Fruit fly (Drosophila melanogaster) whole organism, prepupa: Measurements from ENCODE around the gene CG17211.

Experiments used
- CG10631 ChIP-seq: fragments of 200-800 bp; sonication (Bioruptor generic); optimal IDR thresholded peaks from 2 replicates; lab custom pipeline; 2016; ENCODE audit warnings: missing biosample characterization, missing genetic modification characterization
- CG10669 ChIP-seq: fragments of 200-800 bp; sonication (Bioruptor generic); optimal IDR thresholded peaks from 3 replicates; lab custom pipeline; 2018; ENCODE audit warnings: missing biosample characterization, mild to moderate bottlenecking, missing genetic modification characterization, moderate library complexity
- CG11902 ChIP-seq: fragments of 200-800 bp; sonication (Bioruptor generic); optimal IDR thresholded peaks from 3 replicates; lab custom pipeline; 2016; ENCODE audit warnings: missing biosample characterization, missing genetic modification characterization
- CG15336 ChIP-seq: fragments of 200-800 bp; sonication (Bioruptor generic); IDR thresholded peaks from 2 replicates; pipeline ENCODE4 v1.3.6; 2022; ENCODE audit warnings: missing biosample characterization, missing genetic modification characterization
- CG1621 ChIP-seq: fragments of 200-800 bp; sonication (Bioruptor generic); optimal IDR thresholded peaks from 3 replicates; lab custom pipeline; 2018; ENCODE audit warnings: missing biosample characterization, mild to moderate bottlenecking, missing genetic modification characterization
- CG31627 ChIP-seq: fragments of 200-800 bp; sonication (Bioruptor generic); optimal IDR thresholded peaks from 3 replicates; lab custom pipeline; 2016; ENCODE audit warnings: missing biosample characterization, missing genetic modification characterization
- CG32006 ChIP-seq: fragments of 200-800 bp; sonication (Bioruptor generic); optimal IDR thresholded peaks from 3 replicates; lab custom pipeline; 2017; ENCODE audit warnings: missing biosample characterization, mild to moderate bottlenecking, missing genetic modification characterization
- CG34406 ChIP-seq: fragments of 200-800 bp; sonication (Bioruptor generic); optimal IDR thresholded peaks from 3 replicates; lab custom pipeline; 2016; ENCODE audit warnings: missing biosample characterization, missing genetic modification characterization
- CG3919 ChIP-seq: fragments of 200-800 bp; sonication (Bioruptor generic); optimal IDR thresholded peaks from 3 replicates; lab custom pipeline; 2016; ENCODE audit warnings: missing biosample characterization, missing genetic modification characterization
- CG4318 ChIP-seq: fragments of 200-800 bp; sonication (Bioruptor generic); optimal IDR thresholded peaks from 3 replicates; lab custom pipeline; 2017; ENCODE audit warnings: missing biosample characterization, mild to moderate bottlenecking, missing genetic modification characterization
- CG6808 ChIP-seq: fragments of 200-800 bp; sonication (Bioruptor generic); optimal IDR thresholded peaks from 3 replicates; lab custom pipeline; 2017; ENCODE audit warnings: missing biosample characterization, missing genetic modification characterization, mild to moderate bottlenecking, moderate library complexity, missing genetic modification reagents
- CG6854 ChIP-seq: fragments of 200-800 bp; sonication (Bioruptor generic); optimal IDR thresholded peaks from 2 replicates; lab custom pipeline; 2017; ENCODE audit warnings: missing biosample characterization, mild to moderate bottlenecking, missing genetic modification characterization
- CG7368 ChIP-seq: fragments of 200-800 bp; sonication (Bioruptor generic); optimal IDR thresholded peaks from 3 replicates; lab custom pipeline; 2016; ENCODE audit warnings: missing biosample characterization, missing genetic modification characterization
- CG8119 ChIP-seq: fragments of 200-800 bp; sonication (Bioruptor generic); IDR thresholded peaks from 3 replicates; pipeline ENCODE4 v1.3.6; 2022; ENCODE audit warnings: missing biosample characterization, missing genetic modification characterization
- CG8319 ChIP-seq: fragments of 200-800 bp; sonication (Bioruptor generic); optimal IDR thresholded peaks from 3 replicates; lab custom pipeline; 2016; ENCODE audit warnings: missing biosample characterization, missing genetic modification characterization
- CG8632 ChIP-seq: fragments of 200-800 bp; sonication (Bioruptor generic); optimal IDR thresholded peaks from 3 replicates; lab custom pipeline; 2016; ENCODE audit warnings: missing biosample characterization, missing genetic modification characterization
- CG9139 ChIP-seq: fragments of 200-800 bp; sonication (Bioruptor generic); optimal IDR thresholded peaks from 3 replicates; lab custom pipeline; 2017; ENCODE audit warnings: missing biosample characterization, mild to moderate bottlenecking, missing genetic modification characterization
- Eip78C ChIP-seq: fragments of 200-800 bp; sonication (Bioruptor generic); peaks from one replicate; lab custom pipeline; 2016; ENCODE audit warnings: missing biosample characterization, missing genetic modification characterization
- Ets21C ChIP-seq: fragments of 200-800 bp; sonication (Bioruptor generic); optimal IDR thresholded peaks from 3 replicates; lab custom pipeline; 2016; ENCODE audit warnings: missing biosample characterization, missing genetic modification characterization
- Ets96B ChIP-seq: fragments of 200-800 bp; optimal IDR thresholded peaks from 2 replicates; lab custom pipeline; 2019; ENCODE audit warnings: missing biosample characterization, mild to moderate bottlenecking, missing genetic modification characterization, moderate library complexity
- Gug ChIP-seq: fragments of 200-800 bp; sonication (Bioruptor generic); IDR thresholded peaks from 2 replicates; pipeline ENCODE4 v1.3.6; 2022; ENCODE audit warnings: missing biosample characterization, missing genetic modification characterization
- Lpt ChIP-seq: fragments of 200-800 bp; sonication (Bioruptor generic); optimal IDR thresholded peaks from 3 replicates; lab custom pipeline; 2016; ENCODE audit warnings: missing biosample characterization, missing genetic modification characterization
- Met ChIP-seq: fragments of 200-800 bp; sonication (Bioruptor generic); optimal IDR thresholded peaks from 3 replicates; lab custom pipeline; 2016; ENCODE audit warnings: missing biosample characterization, missing genetic modification characterization
- Sox14 ChIP-seq: fragments of 200-800 bp; sonication (Bioruptor generic); optimal IDR thresholded peaks from 3 replicates; lab custom pipeline; 2016; ENCODE audit warnings: missing biosample characterization, missing genetic modification characterization
- Sox15 ChIP-seq: fragments of 200-800 bp; sonication (Bioruptor generic); optimal IDR thresholded peaks from 3 replicates; lab custom pipeline; 2016; ENCODE audit warnings: missing biosample characterization, missing genetic modification characterization
- acj6 ChIP-seq: fragments of 200-800 bp; sonication (Bioruptor generic); optimal IDR thresholded peaks from 3 replicates; lab custom pipeline; 2016; ENCODE audit warnings: missing biosample characterization, missing genetic modification characterization
- cyc ChIP-seq: fragments of 200-800 bp; sonication (Bioruptor generic); optimal IDR thresholded peaks from 3 replicates; lab custom pipeline; 2016; ENCODE audit warnings: missing biosample characterization, missing genetic modification characterization
- dac ChIP-seq: fragments of 200-800 bp; sonication (Bioruptor generic); optimal IDR thresholded peaks from 2 replicates; lab custom pipeline; 2017; ENCODE audit warnings: missing biosample characterization, mild to moderate bottlenecking, missing genetic modification characterization
- dsx ChIP-seq: fragments of 200-800 bp; optimal IDR thresholded peaks from 3 replicates; lab custom pipeline; 2019; ENCODE audit warnings: missing biosample characterization, mild to moderate bottlenecking, missing genetic modification characterization, moderate library complexity; ENCODE audit not compliant: poor library complexity, severe bottlenecking
- eg ChIP-seq: fragments of 200-800 bp; sonication (Bioruptor generic); IDR thresholded peaks from 3 replicates; pipeline ENCODE4 v1.3.6; 2022; ENCODE audit warnings: missing biosample characterization, missing genetic modification characterization
- fkh ChIP-seq: fragments of 200-800 bp; sonication (Bioruptor generic); optimal IDR thresholded peaks from 3 replicates; lab custom pipeline; 2017; ENCODE audit warnings: missing biosample characterization, mild to moderate bottlenecking, missing genetic modification characterization, moderate library complexity
- lz ChIP-seq: fragments of 200-800 bp; sonication (Bioruptor generic); optimal IDR thresholded peaks from 3 replicates; lab custom pipeline; 2016; ENCODE audit warnings: missing biosample characterization, missing genetic modification characterization
- pdm3 ChIP-seq: fragments of 200-800 bp; sonication (Bioruptor generic); optimal IDR thresholded peaks from 3 replicates; lab custom pipeline; 2016; ENCODE audit warnings: missing biosample characterization, missing genetic modification characterization
- spab ChIP-seq: fragments of 200-800 bp; sonication (Bioruptor generic); optimal IDR thresholded peaks from 2 replicates; lab custom pipeline; 2017; ENCODE audit warnings: missing biosample characterization, mild to moderate bottlenecking, missing genetic modification characterization, missing genetic modification reagents
- svp ChIP-seq: fragments of 200-800 bp; sonication (Bioruptor generic); peaks from one replicate; lab custom pipeline; 2016; ENCODE audit warnings: missing biosample characterization, missing genetic modification characterization
- vri ChIP-seq: fragments of 200-800 bp; sonication (Bioruptor generic); optimal IDR thresholded peaks from 3 replicates; lab custom pipeline; 2016; ENCODE audit warnings: missing biosample characterization, mild to moderate bottlenecking, missing genetic modification characterization

The CG17211 gene

dm6 chr2L:12142439-12142838 is 28.3 kb downstream of the CG17211 start, which contains the start of gene CG31760:
TSS of gene CG31760 (plus strand) at chr2L:12142780.
- TF ChIP-seq lz (GFP tag; lab: Kevin White, UChicago), result no peak
- TF ChIP-seq CG8632 (GFP tag; lab: Kevin White, UChicago), result no peak

- TF ChIP-seq lz (GFP tag; lab: Kevin White, UChicago) (no peak), svp (GFP tag; lab: Kevin White, UChicago) (no peak), fkh (no peak), dac (GFP tag; lab: Kevin White, UChicago) (no peak), CG32006 (GFP tag; lab: Kevin White, UChicago) (no peak), CG8319 (GFP tag; lab: Kevin White, UChicago) (no peak), CG34406 (GFP tag; lab: Kevin White, UChicago) (no peak), Ets96B (tag; lab: Kevin White, UChicago) (no peak), CG11902 (no peak)
These were observed 47.3 kb downstream of the CG17211 start, which contains the start of gene CG31861 for dm6 chr2L:12161467-12161866. TSS of gene CG31861 (plus strand) at chr2L:12161767.

- TF ChIP-seq CG8632 (GFP tag; lab: Kevin White, UChicago) (no peak), Lpt (no peak), Sox15 (GFP tag; lab: Kevin White, UChicago) (no peak), Ets21C (GFP tag; lab: Kevin White, UChicago) (no peak), CG3919 (no peak), CG9139 (no peak), CG1621 (tag; lab: Kevin White, UChicago) (no peak), CG6854 (GFP tag; lab: Kevin White, UChicago) (no peak), acj6 (GFP tag; lab: Kevin White, UChicago) (no peak), Gug (GFP tag; lab: Robert Waterston, UW) (no peak)
These were observed 49.8 kb downstream of the CG17211 start, which contains the start of gene ZnT33D for dm6 chr2L:12163941-12164340. TSS of gene ZnT33D (plus strand) at chr2L:12164241.

- TF ChIP-seq CG15336 (GFP tag; lab: Robert Waterston, UW) (no peak), CG10669 (GFP tag; lab: Kevin White, UChicago) (no peak), CG8319 (GFP tag; lab: Kevin White, UChicago) (no peak), CG7368 (GFP tag; lab: Kevin White, UChicago) (no peak), Eip78C (GFP tag; lab: Kevin White, UChicago) (no peak), CG32006 (GFP tag; lab: Kevin White, UChicago) (no peak), fkh (no peak), svp (GFP tag; lab: Kevin White, UChicago) (no peak), CG4318 (no peak)
These were observed 56.1 kb downstream of the CG17211 start, which contains the start of gene CG17217 for dm6 chr2L:12170250-12170649. TSS of gene CG17217 (plus strand) at chr2L:12170550.

dm6 chr2L:12172536-12173234 is 58.5 kb downstream of the CG17211 start, which contains the start of the genes CG6583 and crok:
TSS of gene CG6583 (minus strand) at chr2L:12172586.
TSS of gene crok (plus strand) at chr2L:12172981.
- TF ChIP-seq fkh (peak; percentile 74), CG6854 (GFP tag; lab: Kevin White, UChicago) (no peak)

dm6 chr2L:12174493-12175129 is 60.5 kb downstream of the CG17211 start, which contains the start of gene bru1:
TSS of gene bru1 (plus strand) at chr2L:12175004.
- TF ChIP-seq CG4318 (no peak), pdm3 (GFP tag; lab: Kevin White, UChicago) (no peak), CG32006 (GFP tag; lab: Kevin White, UChicago) (no peak), CG6808 (GFP tag; lab: Kevin White, UChicago) (no peak), cyc (GFP tag; lab: Kevin White, UChicago) (no peak), CG8119 (GFP tag; lab: Robert Waterston, UW) (no peak), CG11902 (no peak), CG34406 (GFP tag; lab: Kevin White, UChicago) (no peak), eg (GFP tag; lab: Robert Waterston, UW) (no peak), dac (GFP tag; lab: Kevin White, UChicago) (no peak), Sox14 (GFP tag; lab: Kevin White, UChicago) (no peak), dsx (GFP tag; lab: Kevin White, UChicago) (no peak), CG31627 (no peak), vri (no peak), spab (no peak), Lpt (no peak), CG10631 (GFP tag; lab: Kevin White, UChicago) (no peak), Met (GFP tag; lab: Kevin White, UChicago) (no peak)
